Fruit fly (Drosophila melanogaster) whole organism, prepupa: ENCODE measurements around the gene Cpr66D.

Experiments
- Blimp-1 ChIP-seq: fragments of 200-800 bp; sonication (Bioruptor generic); optimal IDR thresholded peaks from 3 replicates; lab custom pipeline; 2017; ENCODE audit warnings: missing biosample characterization, missing genetic modification characterization, mild to moderate bottlenecking, moderate library complexity, missing genetic modification reagents
- CG10631 ChIP-seq: fragments of 200-800 bp; sonication (Bioruptor generic); optimal IDR thresholded peaks from 2 replicates; lab custom pipeline; 2016; ENCODE audit warnings: missing biosample characterization, missing genetic modification characterization
- CG10669 ChIP-seq: fragments of 200-800 bp; sonication (Bioruptor generic); optimal IDR thresholded peaks from 3 replicates; lab custom pipeline; 2018; ENCODE audit warnings: missing biosample characterization, mild to moderate bottlenecking, missing genetic modification characterization, moderate library complexity
- CG11294 ChIP-seq: fragments of 200-800 bp; sonication (Bioruptor generic); IDR thresholded peaks from 2 replicates; pipeline ENCODE4 v1.3.6; 2022; ENCODE audit warnings: missing biosample characterization, missing genetic modification characterization
- CG11762 ChIP-seq: fragments of 200-800 bp; sonication (Bioruptor generic); optimal IDR thresholded peaks from 3 replicates; lab custom pipeline; 2016; ENCODE audit warnings: missing biosample characterization, missing genetic modification characterization; ENCODE audit not compliant: insufficient read depth
- CG11902 ChIP-seq: fragments of 200-800 bp; sonication (Bioruptor generic); optimal IDR thresholded peaks from 3 replicates; lab custom pipeline; 2016; ENCODE audit warnings: missing biosample characterization, missing genetic modification characterization
- CG15336 ChIP-seq: fragments of 200-800 bp; sonication (Bioruptor generic); IDR thresholded peaks from 2 replicates; pipeline ENCODE4 v1.3.6; 2022; ENCODE audit warnings: missing biosample characterization, missing genetic modification characterization
- CG1621 ChIP-seq: fragments of 200-800 bp; sonication (Bioruptor generic); optimal IDR thresholded peaks from 3 replicates; lab custom pipeline; 2018; ENCODE audit warnings: missing biosample characterization, mild to moderate bottlenecking, missing genetic modification characterization
- CG16779 ChIP-seq: fragments of 200-800 bp; sonication (Bioruptor generic); optimal IDR thresholded peaks from 3 replicates; lab custom pipeline; 2017; ENCODE audit warnings: missing biosample characterization, mild to moderate bottlenecking, missing genetic modification characterization
- CG3032 ChIP-seq: fragments of 200-800 bp; optimal IDR thresholded peaks from 2 replicates; lab custom pipeline; 2019; ENCODE audit warnings: missing biosample characterization, mild to moderate bottlenecking, missing genetic modification characterization, moderate library complexity
- CG31627 ChIP-seq: fragments of 200-800 bp; sonication (Bioruptor generic); optimal IDR thresholded peaks from 3 replicates; lab custom pipeline; 2016; ENCODE audit warnings: missing biosample characterization, missing genetic modification characterization
- CG32006 ChIP-seq: fragments of 200-800 bp; sonication (Bioruptor generic); optimal IDR thresholded peaks from 3 replicates; lab custom pipeline; 2017; ENCODE audit warnings: missing biosample characterization, mild to moderate bottlenecking, missing genetic modification characterization
- CG34406 ChIP-seq: fragments of 200-800 bp; sonication (Bioruptor generic); optimal IDR thresholded peaks from 3 replicates; lab custom pipeline; 2016; ENCODE audit warnings: missing biosample characterization, missing genetic modification characterization
- CG3919 ChIP-seq: fragments of 200-800 bp; sonication (Bioruptor generic); optimal IDR thresholded peaks from 3 replicates; lab custom pipeline; 2016; ENCODE audit warnings: missing biosample characterization, missing genetic modification characterization
- CG4318 ChIP-seq: fragments of 200-800 bp; sonication (Bioruptor generic); optimal IDR thresholded peaks from 3 replicates; lab custom pipeline; 2017; ENCODE audit warnings: missing biosample characterization, mild to moderate bottlenecking, missing genetic modification characterization
- CG6163 ChIP-seq: fragments of 200-800 bp; sonication (Bioruptor generic); IDR thresholded peaks from 3 replicates; pipeline ENCODE4 v1.3.6; 2022; ENCODE audit warnings: missing biosample characterization, missing genetic modification characterization
- CG6276 ChIP-seq: fragments of 200-800 bp; sonication (Bioruptor generic); optimal IDR thresholded peaks from 2 replicates; lab custom pipeline; 2017; ENCODE audit warnings: missing biosample characterization, mild to moderate bottlenecking, missing genetic modification characterization
- CG6792 ChIP-seq: fragments of 200-800 bp; sonication (Bioruptor generic); optimal IDR thresholded peaks from 3 replicates; lab custom pipeline; 2016; ENCODE audit warnings: missing biosample characterization, missing genetic modification characterization
- CG6808 ChIP-seq: fragments of 200-800 bp; sonication (Bioruptor generic); optimal IDR thresholded peaks from 3 replicates; lab custom pipeline; 2017; ENCODE audit warnings: missing biosample characterization, missing genetic modification characterization, mild to moderate bottlenecking, moderate library complexity, missing genetic modification reagents
- CG6854 ChIP-seq: fragments of 200-800 bp; sonication (Bioruptor generic); optimal IDR thresholded peaks from 2 replicates; lab custom pipeline; 2017; ENCODE audit warnings: missing biosample characterization, mild to moderate bottlenecking, missing genetic modification characterization
- CG7368 ChIP-seq: fragments of 200-800 bp; sonication (Bioruptor generic); optimal IDR thresholded peaks from 3 replicates; lab custom pipeline; 2016; ENCODE audit warnings: missing biosample characterization, missing genetic modification characterization
- CG8119 ChIP-seq: fragments of 200-800 bp; sonication (Bioruptor generic); IDR thresholded peaks from 3 replicates; pipeline ENCODE4 v1.3.6; 2022; ENCODE audit warnings: missing biosample characterization, missing genetic modification characterization
- CG8319 ChIP-seq: fragments of 200-800 bp; sonication (Bioruptor generic); optimal IDR thresholded peaks from 3 replicates; lab custom pipeline; 2016; ENCODE audit warnings: missing biosample characterization, missing genetic modification characterization
- CG8632 ChIP-seq: fragments of 200-800 bp; sonication (Bioruptor generic); optimal IDR thresholded peaks from 3 replicates; lab custom pipeline; 2016; ENCODE audit warnings: missing biosample characterization, missing genetic modification characterization
- CG9139 ChIP-seq: fragments of 200-800 bp; sonication (Bioruptor generic); optimal IDR thresholded peaks from 3 replicates; lab custom pipeline; 2017; ENCODE audit warnings: missing biosample characterization, mild to moderate bottlenecking, missing genetic modification characterization
- Eip75B ChIP-seq: fragments of 200-800 bp; sonication (Bioruptor generic); optimal IDR thresholded peaks from 3 replicates; lab custom pipeline; 2016; ENCODE audit warnings: missing biosample characterization, missing genetic modification characterization
- Eip78C ChIP-seq: fragments of 200-800 bp; sonication (Bioruptor generic); peaks from one replicate; lab custom pipeline; 2016; ENCODE audit warnings: missing biosample characterization, missing genetic modification characterization
- Ets21C ChIP-seq: fragments of 200-800 bp; sonication (Bioruptor generic); optimal IDR thresholded peaks from 3 replicates; lab custom pipeline; 2016; ENCODE audit warnings: missing biosample characterization, missing genetic modification characterization
- Ets96B ChIP-seq: fragments of 200-800 bp; optimal IDR thresholded peaks from 2 replicates; lab custom pipeline; 2019; ENCODE audit warnings: missing biosample characterization, mild to moderate bottlenecking, missing genetic modification characterization, moderate library complexity
- Gug ChIP-seq: fragments of 200-800 bp; sonication (Bioruptor generic); IDR thresholded peaks from 2 replicates; pipeline ENCODE4 v1.3.6; 2022; ENCODE audit warnings: missing biosample characterization, missing genetic modification characterization
- Hr39 ChIP-seq: fragments of 200-800 bp; sonication (Bioruptor generic); optimal IDR thresholded peaks from 2 replicates; lab custom pipeline; 2016; ENCODE audit warnings: missing biosample characterization, missing genetic modification characterization
- Lpt ChIP-seq: fragments of 200-800 bp; sonication (Bioruptor generic); optimal IDR thresholded peaks from 3 replicates; lab custom pipeline; 2016; ENCODE audit warnings: missing biosample characterization, missing genetic modification characterization
- Met ChIP-seq: fragments of 200-800 bp; sonication (Bioruptor generic); optimal IDR thresholded peaks from 3 replicates; lab custom pipeline; 2016; ENCODE audit warnings: missing biosample characterization, missing genetic modification characterization
- OdsH ChIP-seq: fragments of 200-800 bp; sonication (Bioruptor generic); optimal IDR thresholded peaks from 3 replicates; lab custom pipeline; 2016; ENCODE audit warnings: missing biosample characterization, missing genetic modification characterization
- Smox ChIP-seq: fragments of 200-800 bp; sonication (Bioruptor generic); optimal IDR thresholded peaks from 3 replicates; lab custom pipeline; 2016; ENCODE audit warnings: missing biosample characterization, missing genetic modification characterization
- Sox102F ChIP-seq: fragments of 200-800 bp; sonication (Bioruptor generic); optimal IDR thresholded peaks from 2 replicates; lab custom pipeline; 2016; ENCODE audit warnings: missing biosample characterization, mild to moderate bottlenecking, missing genetic modification characterization
- achi ChIP-seq: fragments of 200-800 bp; sonication (Bioruptor generic); optimal IDR thresholded peaks from 3 replicates; lab custom pipeline; 2016; ENCODE audit warnings: missing biosample characterization, missing genetic modification characterization
- acj6 ChIP-seq: fragments of 200-800 bp; sonication (Bioruptor generic); optimal IDR thresholded peaks from 3 replicates; lab custom pipeline; 2016; ENCODE audit warnings: missing biosample characterization, missing genetic modification characterization
- cyc ChIP-seq: fragments of 200-800 bp; sonication (Bioruptor generic); optimal IDR thresholded peaks from 3 replicates; lab custom pipeline; 2016; ENCODE audit warnings: missing biosample characterization, missing genetic modification characterization
- dac ChIP-seq: fragments of 200-800 bp; sonication (Bioruptor generic); optimal IDR thresholded peaks from 2 replicates; lab custom pipeline; 2017; ENCODE audit warnings: missing biosample characterization, mild to moderate bottlenecking, missing genetic modification characterization
- dsx ChIP-seq: fragments of 200-800 bp; optimal IDR thresholded peaks from 3 replicates; lab custom pipeline; 2019; ENCODE audit warnings: missing biosample characterization, mild to moderate bottlenecking, missing genetic modification characterization, moderate library complexity; ENCODE audit not compliant: poor library complexity, severe bottlenecking
- eg ChIP-seq: fragments of 200-800 bp; sonication (Bioruptor generic); IDR thresholded peaks from 3 replicates; pipeline ENCODE4 v1.3.6; 2022; ENCODE audit warnings: missing biosample characterization, missing genetic modification characterization
- esn ChIP-seq: fragments of 200-800 bp; sonication (Bioruptor generic); optimal IDR thresholded peaks from 2 replicates; lab custom pipeline; 2016; ENCODE audit warnings: missing biosample characterization, mild to moderate bottlenecking, missing genetic modification characterization, moderate library complexity
- fd59A ChIP-seq: fragments of 200-800 bp; sonication (Bioruptor generic); optimal IDR thresholded peaks from 2 replicates; lab custom pipeline; 2017; ENCODE audit warnings: missing biosample characterization, mild to moderate bottlenecking, missing genetic modification characterization, missing genetic modification reagents
- fd85E ChIP-seq: fragments of 200-800 bp; sonication (Bioruptor generic); optimal IDR thresholded peaks from 3 replicates; lab custom pipeline; 2016; ENCODE audit warnings: missing biosample characterization, missing genetic modification characterization
- fkh ChIP-seq: fragments of 200-800 bp; sonication (Bioruptor generic); optimal IDR thresholded peaks from 3 replicates; lab custom pipeline; 2017; ENCODE audit warnings: missing biosample characterization, mild to moderate bottlenecking, missing genetic modification characterization, moderate library complexity
- pdm3 ChIP-seq: fragments of 200-800 bp; sonication (Bioruptor generic); optimal IDR thresholded peaks from 3 replicates; lab custom pipeline; 2016; ENCODE audit warnings: missing biosample characterization, missing genetic modification characterization
- ss ChIP-seq, 2 experiments: fragments of 200-800 bp; sonication (Bioruptor generic); optimal IDR thresholded peaks; 2 replicates in 1 of 2; 3 replicates in 1 of 2; lab custom pipeline; 2017 to 2018; ENCODE audit warnings: mild to moderate bottlenecking in 2 of 2, missing biosample characterization in 2 of 2, missing genetic modification characterization in 2 of 2, moderate library complexity in 1 of 2
- svp ChIP-seq: fragments of 200-800 bp; sonication (Bioruptor generic); peaks from one replicate; lab custom pipeline; 2016; ENCODE audit warnings: missing biosample characterization, missing genetic modification characterization
- vri ChIP-seq: fragments of 200-800 bp; sonication (Bioruptor generic); optimal IDR thresholded peaks from 3 replicates; lab custom pipeline; 2016; ENCODE audit warnings: missing biosample characterization, mild to moderate bottlenecking, missing genetic modification characterization

Cpr66D gene

dm6 chr3L:8667809-8668593 lies 27.8 kb downstream of the Cpr66D start:
- TF ChIP-seq fd85E (GFP tag; lab: Kevin White, UChicago), result peak; percentile 52
- TF ChIP-seq CG6808 (GFP tag; lab: Kevin White, UChicago), result peak; percentile 94
- peak; percentile 37 for TF ChIP-seq Ets21C (GFP tag; lab: Kevin White, UChicago)
- TF ChIP-seq CG7368, result peak; percentile 75
- peak; percentile 92 for TF ChIP-seq CG8632 (GFP tag; lab: Kevin White, UChicago)
- peak; percentile 92 for TF ChIP-seq achi (GFP tag; lab: Kevin White, UChicago)
- peak; percentile 93 for TF ChIP-seq CG34406 (GFP tag; lab: Kevin White, UChicago)
- TF ChIP-seq CG15336, result peak; percentile 79
- TF ChIP-seq dac (GFP tag; lab: Kevin White, UChicago), result no peak
- peak; percentile 87 for TF ChIP-seq OdsH (GFP tag; lab: Kevin White, UChicago)
- peak; percentile 88 for TF ChIP-seq fd59A
- peak; percentile 89 for TF ChIP-seq svp (GFP tag; lab: Kevin White, UChicago)
- peak; percentile 74 for TF ChIP-seq CG8319
- TF ChIP-seq CG16779 (tag; lab: Kevin White, UChicago), result peak; percentile 80
- peak; percentile 78 for TF ChIP-seq CG6854 (GFP tag; lab: Kevin White, UChicago)
- peak; percentile 66 for TF ChIP-seq Blimp-1
- TF ChIP-seq CG10669, result peak; percentile 89
- peak; percentile 65 for TF ChIP-seq CG31627
- TF ChIP-seq dsx, result peak; percentile 93
- TF ChIP-seq pdm3 (GFP tag; lab: Kevin White, UChicago), result peak; percentile 64
- TF ChIP-seq Gug (GFP tag; lab: Robert Waterston, UW), result peak; percentile 69
- TF ChIP-seq vri (GFP tag; lab: Kevin White, UChicago), result peak; percentile 78
- TF ChIP-seq fkh (GFP tag; lab: Kevin White, UChicago), result no peak
- peak; percentile 86 for TF ChIP-seq CG8119 (GFP tag; lab: Robert Waterston, UW)
- TF ChIP-seq CG6792 (GFP tag; lab: Kevin White, UChicago), result peak; percentile 88
- peak; percentile 95 for TF ChIP-seq Eip78C (GFP tag; lab: Kevin White, UChicago)
- TF ChIP-seq CG4318 (GFP tag; lab: Kevin White, UChicago), result peak; percentile 53
- TF ChIP-seq Met (GFP tag; lab: Kevin White, UChicago), result peak; percentile 84
- peak; percentile 46 for TF ChIP-seq Hr39
- peak; percentile 85 for TF ChIP-seq Sox102F (GFP tag; lab: Kevin White, UChicago)
- TF ChIP-seq eg (GFP tag; lab: Robert Waterston, UW), result peak; percentile 73
- peak; percentile 60 for TF ChIP-seq cyc
- TF ChIP-seq CG11294, result no peak
- peak; percentile 84 for TF ChIP-seq CG9139 (GFP tag; lab: Kevin White, UChicago)
- TF ChIP-seq CG11762, result peak; percentile 83
- TF ChIP-seq CG1621, result peak; percentile 70
- TF ChIP-seq esn (GFP tag; lab: Kevin White, UChicago), result peak; percentile 87
- peak; percentile 52 for TF ChIP-seq CG6276 (GFP tag; lab: Kevin White, UChicago)
- peak; percentile 72 for TF ChIP-seq Eip75B (GFP tag; lab: Kevin White, UChicago)
- peak; percentile 91 to 92 for TF ChIP-seq ss (GFP tag; optimal IDR thresholded peaks at IDR 0.05; lab: Kevin White, UChicago)
- TF ChIP-seq Smox, result peak; percentile 77
- TF ChIP-seq CG32006 (GFP tag; lab: Kevin White, UChicago), result peak; percentile 71
- peak; percentile 89 for TF ChIP-seq CG10631 (GFP tag; lab: Kevin White, UChicago)
- TF ChIP-seq Ets96B (tag; lab: Kevin White, UChicago), result peak; percentile 94
- TF ChIP-seq CG3919 (GFP tag; lab: Kevin White, UChicago), result peak; percentile 89
- TF ChIP-seq CG3032 (tag; lab: Kevin White, UChicago), result peak; percentile 95
- peak; percentile 86 for TF ChIP-seq CG6163 (GFP tag; lab: Robert Waterston, UW)
- peak; percentile 73 for TF ChIP-seq Lpt (GFP tag; lab: Kevin White, UChicago)
- TF ChIP-seq acj6 (GFP tag; lab: Kevin White, UChicago), result peak; percentile 88
- peak; percentile 78 for TF ChIP-seq CG11902 (GFP tag; lab: Kevin White, UChicago)
